Worm (Caenorhabditis elegans): ENCODE results near the gene kin-16.

kin-16 gene

ce11 chrII:9407020-9407419 lies 28.9 kb downstream of the kin-16 start, which contains the start of gene mpz-6:
Gene mpz-6 (minus strand): TSS chrII:9407120.
- TF ChIP-seq tbx-8 (GFP tag; optimal IDR thresholded peaks at IDR 0.05) = no peak
- no peak for TF ChIP-seq snpc-4 (tag; optimal IDR thresholded peaks at IDR 0.05)
- no peak for TF ChIP-seq M03D4.4 (tag; optimal IDR thresholded peaks at IDR 0.05)

DNA sequence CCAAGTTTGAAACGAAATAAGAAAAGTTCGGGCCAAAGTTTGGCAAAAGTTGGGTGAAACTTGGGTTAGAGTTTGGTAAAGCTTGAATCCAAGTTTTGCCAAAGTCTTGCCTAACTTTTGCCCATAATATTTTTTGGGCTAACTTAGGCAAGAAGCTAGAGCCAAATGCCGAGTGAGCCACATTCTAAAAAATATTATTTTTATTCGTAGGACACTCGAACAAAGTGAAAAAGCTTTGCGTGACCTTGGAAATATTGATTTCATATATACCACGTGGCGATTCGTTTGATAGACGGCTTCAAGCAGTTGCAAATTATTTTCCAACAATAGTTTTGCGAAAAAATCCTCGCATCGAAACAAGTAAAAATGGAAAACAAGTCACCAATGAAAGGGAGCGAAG lies 32.1 kb downstream of the kin-16 start, which contains the start of gene Y51B9A.5:
Gene Y51B9A.5, plus strand, starts transcription at position 301 of the 400 bp plus-strand sequence.
- no peak for TF ChIP-seq nhr-12 (tag; optimal IDR thresholded peaks at IDR 0.05)
- no peak for TF ChIP-seq cnd-1 (tag; optimal IDR thresholded peaks at IDR 0.05)
- no peak for TF ChIP-seq elt-1 (tag; optimal IDR thresholded peaks at IDR 0.05; ENCODE audit: borderline replicate concordance, insufficient read depth)
- TF ChIP-seq nhr-2 (tag; optimal IDR thresholded peaks at IDR 0.05) = no peak
- TF ChIP-seq flh-1 (GFP tag; optimal IDR thresholded peaks at IDR 0.05) = no peak
- TF ChIP-seq lin-13 (tag; optimal IDR thresholded peaks at IDR 0.05) = no peak
- no peak for TF ChIP-seq blmp-1 (tag; optimal IDR thresholded peaks at IDR 0.05)
- TF ChIP-seq unc-120 (tag; optimal IDR thresholded peaks at IDR 0.05; ENCODE audit: poor library complexity, severe bottlenecking) = no peak
- no peak for TF ChIP-seq tbx-8 (GFP tag; optimal IDR thresholded peaks at IDR 0.05)
- TF ChIP-seq ztf-11 (tag; optimal IDR thresholded peaks at IDR 0.05) = no peak
- TF ChIP-seq mab-5 (tag; optimal IDR thresholded peaks at IDR 0.05) = no peak
- no peak for TF ChIP-seq snpc-4 (tag; optimal IDR thresholded peaks at IDR 0.05)
- TF ChIP-seq bed-3 (GFP tag; optimal IDR thresholded peaks at IDR 0.05) = no peak
- TF ChIP-seq hlh-1 (tag; optimal IDR thresholded peaks at IDR 0.05) = no peak
- TF ChIP-seq ceh-83 (GFP tag; optimal IDR thresholded peaks at IDR 0.05) = no peak
- TF ChIP-seq nhr-28 (tag; optimal IDR thresholded peaks at IDR 0.05) = no peak
- no peak for TF ChIP-seq M03D4.4 (tag; optimal IDR thresholded peaks at IDR 0.05)
- TF ChIP-seq mls-2 (tag; optimal IDR thresholded peaks at IDR 0.05) = no peak

- no peak for TF ChIP-seq mab-5 (tag; optimal IDR thresholded peaks at IDR 0.05)
- no peak for TF ChIP-seq nhr-2 (tag; optimal IDR thresholded peaks at IDR 0.05)
- TF ChIP-seq unc-120 (tag; optimal IDR thresholded peaks at IDR 0.05; ENCODE audit: poor library complexity, severe bottlenecking) = no peak
- no peak for TF ChIP-seq hlh-1 (tag; optimal IDR thresholded peaks at IDR 0.05)
- TF ChIP-seq pha-4 (tag; optimal IDR thresholded peaks at IDR 0.05) = no peak
- TF ChIP-seq nhr-76 (tag; optimal IDR thresholded peaks at IDR 0.05) = no peak
- no peak for TF ChIP-seq ceh-39 (tag; optimal IDR thresholded peaks at IDR 0.05)
- TF ChIP-seq lin-32 (GFP tag; optimal IDR thresholded peaks at IDR 0.05) = no peak
- no peak for TF ChIP-seq ham-2 (GFP tag; optimal IDR thresholded peaks at IDR 0.05)
- TF ChIP-seq M03D4.4 (tag; optimal IDR thresholded peaks at IDR 0.05) = no peak
- no peak for TF ChIP-seq blmp-1 (tag; optimal IDR thresholded peaks at IDR 0.05)
- no peak for TF ChIP-seq ceh-43 (GFP tag; optimal IDR thresholded peaks at IDR 0.05)
- no peak for TF ChIP-seq sem-2 (GFP tag; optimal IDR thresholded peaks at IDR 0.05)
- no peak for TF ChIP-seq nhr-28 (tag; optimal IDR thresholded peaks at IDR 0.05)
- TF ChIP-seq nhr-237 (tag; optimal IDR thresholded peaks at IDR 0.05) = no peak
Observed at ce11 chrII:9403087-9403486, 32.8 kb downstream of the kin-16 start, which contains the start of gene Y51B9A.6. Gene Y51B9A.6 (minus strand): TSS chrII:9403187.

DNA sequence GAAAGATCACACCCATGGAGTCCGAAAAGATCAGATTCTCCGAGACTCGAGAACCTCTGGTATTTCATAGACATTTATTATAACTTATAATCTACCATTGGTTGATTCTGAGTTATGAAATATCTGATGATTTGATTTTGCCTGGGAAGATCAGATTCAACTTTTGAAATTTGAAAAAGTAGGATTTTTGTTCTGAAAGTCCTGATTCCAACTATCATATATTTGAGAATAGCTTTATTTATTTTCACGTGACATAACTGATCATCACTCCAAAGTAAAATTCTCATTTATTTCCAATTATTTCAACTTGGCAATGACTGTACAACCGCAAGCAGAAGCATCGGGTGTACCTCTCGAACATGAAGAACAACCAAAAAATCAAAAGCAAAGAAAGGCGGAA lies 36.2 kb downstream of the kin-16 start, which contains the start of gene Y51B9A.7:
Gene Y51B9A.7, plus strand, starts transcription at position 301 of the 400 bp plus-strand sequence.
- TF ChIP-seq flh-1 (GFP tag; optimal IDR thresholded peaks at IDR 0.05) (no peak), ham-2 (GFP tag; optimal IDR thresholded peaks at IDR 0.05) (no peak), ceh-43 (GFP tag; optimal IDR thresholded peaks at IDR 0.05) (no peak), ceh-83 (GFP tag; optimal IDR thresholded peaks at IDR 0.05) (no peak), lin-32 (GFP tag; optimal IDR thresholded peaks at IDR 0.05) (no peak), nhr-2 (tag; optimal IDR thresholded peaks at IDR 0.05) (no peak), zip-8 (tag; optimal IDR thresholded peaks at IDR 0.05) (no peak), ztf-11 (tag; optimal IDR thresholded peaks at IDR 0.05) (no peak), lsy-2 (tag; optimal IDR thresholded peaks at IDR 0.05) (no peak), nhr-76 (tag; optimal IDR thresholded peaks at IDR 0.05) (no peak), cnd-1 (tag; optimal IDR thresholded peaks at IDR 0.05) (no peak), ceh-39 (tag; optimal IDR thresholded peaks at IDR 0.05) (no peak), snpc-4 (tag; optimal IDR thresholded peaks at IDR 0.05) (no peak), lin-13 (tag; optimal IDR thresholded peaks at IDR 0.05) (no peak), hlh-1 (tag; optimal IDR thresholded peaks at IDR 0.05) (no peak), nhr-237 (tag; optimal IDR thresholded peaks at IDR 0.05) (no peak), nhr-12 (tag; optimal IDR thresholded peaks at IDR 0.05) (no peak), M03D4.4 (tag; optimal IDR thresholded peaks at IDR 0.05) (no peak), mab-5 (tag; optimal IDR thresholded peaks at IDR 0.05) (no peak)

- TF ChIP-seq ceh-83 (GFP tag; optimal IDR thresholded peaks at IDR 0.05) = no peak
- no peak for TF ChIP-seq zip-8 (tag; optimal IDR thresholded peaks at IDR 0.05)
- no peak for TF ChIP-seq pha-4 (tag; optimal IDR thresholded peaks at IDR 0.05)
- TF ChIP-seq tbx-8 (GFP tag; optimal IDR thresholded peaks at IDR 0.05) = no peak
- TF ChIP-seq ham-2 (GFP tag; optimal IDR thresholded peaks at IDR 0.05) = no peak
- no peak for TF ChIP-seq nhr-12 (tag; optimal IDR thresholded peaks at IDR 0.05)
- TF ChIP-seq sptf-1 (tag; optimal IDR thresholded peaks at IDR 0.05) = no peak
- TF ChIP-seq lsy-2 (tag; optimal IDR thresholded peaks at IDR 0.05) = no peak
- TF ChIP-seq snpc-4 (tag; optimal IDR thresholded peaks at IDR 0.05) = no peak
- TF ChIP-seq mab-5 (tag; optimal IDR thresholded peaks at IDR 0.05) = no peak
- TF ChIP-seq nhr-76 (tag; optimal IDR thresholded peaks at IDR 0.05) = no peak
- TF ChIP-seq ces-1 (GFP tag; optimal IDR thresholded peaks at IDR 0.05) = no peak
Observed at ce11 chrII:9398370-9398901, 37.5 kb downstream of the kin-16 start, which contains the start of the genes Y51B9A.14 and Y51B9A.8. Gene Y51B9A.14 (minus strand): TSS chrII:9398470. Gene Y51B9A.8 (plus strand): TSS chrII:9398851.

Measured in whole organism, mixed stage, embryonic.